Worm (Caenorhabditis elegans) whole organism, midembryonic: ENCODE measurements around the gene clec-190.

Experiments used
- T22C8.4 ChIP-seq: fragments of 200-800 bp; sonication (Bioruptor generic); IDR thresholded peaks from 2 replicates; pipeline ENCODE4 v1.3.6; 2022; ENCODE audit warnings: missing genetic modification characterization, missing compliant biosample characterization
- cog-1 ChIP-seq: sonication (generic microtip); optimal IDR thresholded peaks from 2 replicates; lab custom pipeline; 2016; ENCODE audit warnings: missing genetic modification characterization, missing compliant biosample characterization
- flt-1 ChIP-seq: fragments of 200-800 bp; sonication (Bioruptor generic); IDR thresholded peaks from 2 replicates; pipeline ENCODE4 v1.3.6; 2022; ENCODE audit warnings: missing genetic modification characterization, missing compliant biosample characterization
- klf-2 ChIP-seq: fragments of 200-800 bp; sonication (Bioruptor generic); conservative IDR thresholded peaks from 2 replicates; pipeline ENCODE4 v1.3.6; 2022; ENCODE audit warnings: missing genetic modification reagents, missing genetic modification characterization, missing compliant biosample characterization
- med-1 ChIP-seq: sonication (generic microtip); optimal IDR thresholded peaks from 2 replicates; lab custom pipeline; 2017; ENCODE audit warnings: missing genetic modification characterization, mild to moderate bottlenecking, missing compliant biosample characterization, antibody characterized with exemption, missing genetic modification reagents; ENCODE audit not compliant: insufficient read depth
- ref-1 ChIP-seq: fragments of 200-800 bp; sonication (Bioruptor generic); conservative IDR thresholded peaks from 2 replicates; pipeline ENCODE4 v1.3.6; 2022; ENCODE audit warnings: missing genetic modification reagents, missing genetic modification characterization, missing compliant biosample characterization
- tab-1 ChIP-seq: fragments of 200-800 bp; sonication (Bioruptor generic); IDR thresholded peaks from 2 replicates; pipeline ENCODE4 v1.3.6; 2022; ENCODE audit warnings: missing genetic modification characterization, missing compliant biosample characterization
- ztf-23 ChIP-seq: fragments of 200-800 bp; sonication (Bioruptor generic); IDR thresholded peaks from 2 replicates; pipeline ENCODE4 v1.3.6; 2022; ENCODE audit warnings: missing genetic modification reagents, missing genetic modification characterization, missing compliant biosample characterization
- ztf-29 ChIP-seq: fragments of 200-800 bp; sonication (Bioruptor generic); IDR thresholded peaks from 2 replicates; pipeline ENCODE4 v1.3.6; 2022; ENCODE audit warnings: missing genetic modification reagents, missing genetic modification characterization, missing compliant biosample characterization

DNA sequence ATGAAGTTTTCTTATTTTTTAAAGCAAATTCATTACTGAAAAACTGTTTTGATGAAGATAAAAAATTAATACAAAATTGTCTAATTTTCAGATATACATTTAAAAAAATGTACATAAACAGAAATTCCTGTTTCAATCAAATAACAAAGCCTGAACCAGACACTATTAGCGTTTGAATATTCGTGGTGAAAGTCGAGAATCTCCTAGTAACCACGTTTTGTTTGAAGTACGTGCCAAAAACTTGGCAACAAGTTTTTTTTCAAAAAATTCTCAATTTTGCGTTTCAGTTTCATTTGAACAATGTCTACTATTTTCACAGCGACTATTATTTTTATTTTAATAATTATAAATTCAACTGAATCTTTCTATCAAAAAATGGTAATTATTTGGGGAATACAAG, 3.0 kb downstream of the clec-190 start, which contains the start of gene M199.7:
- TF ChIP-seq ztf-29 (GFP tag; lab: Robert Waterston, UW) (no peak), cog-1 (tag; lab: Kevin White, UChicago) (no peak), ref-1 (GFP tag; lab: Robert Waterston, UW) (no peak), T22C8.4 (GFP tag; lab: Robert Waterston, UW) (no peak), klf-2 (GFP tag; lab: Robert Waterston, UW) (no peak), med-1 (GFP tag; lab: Kevin White, UChicago) (no peak), flt-1 (GFP tag; lab: Robert Waterston, UW) (no peak), ztf-23 (GFP tag; lab: Robert Waterston, UW) (no peak), tab-1 (no peak)
